Worm (Caenorhabditis elegans) whole organism, early embryonic: ENCODE results near the gene C46E10.1.

ENCODE experiments used
- aly-1 ChIP-seq: sonication (generic microtip); optimal IDR thresholded peaks from 2 replicates; lab custom pipeline; 2016; ENCODE audit warnings: missing genetic modification characterization, missing compliant biosample characterization
- ama-1 ChIP-seq: fragments of 150-350 bp; optimal IDR thresholded peaks from 2 replicates; lab custom pipeline; 2014
- ceh-13 ChIP-seq: fragments of 200-800 bp; sonication (Bioruptor generic); optimal IDR thresholded peaks from 2 replicates; lab custom pipeline; 2018; ENCODE audit warnings: mild to moderate bottlenecking, missing genetic modification characterization, missing compliant biosample characterization
- ets-7 ChIP-seq: sonication (generic microtip); optimal IDR thresholded peaks from 2 replicates; lab custom pipeline; 2016; ENCODE audit warnings: missing genotype, missing genetic modification characterization, missing compliant biosample characterization
- hmg-4 ChIP-seq: fragments of 200-800 bp; sonication (Bioruptor generic); optimal IDR thresholded peaks from 2 replicates; lab custom pipeline; 2018; ENCODE audit warnings: mild to moderate bottlenecking, missing genetic modification characterization, missing compliant biosample characterization
- scrt-1 ChIP-seq: fragments of 200-800 bp; sonication (Bioruptor generic); IDR thresholded peaks from 2 replicates; pipeline ENCODE4 v1.3.6; 2022; ENCODE audit warnings: missing genetic modification characterization, missing compliant biosample characterization
- tbx-37 ChIP-seq: fragments of 200-800 bp; sonication (Bioruptor generic); conservative IDR thresholded peaks from 2 replicates; pipeline ENCODE4 v1.3.6; 2022; ENCODE audit warnings: missing genetic modification reagents, missing genetic modification characterization, missing compliant biosample characterization

- TF ChIP-seq ama-1 (lab: Kevin White, UChicago), result no peak
- no peak for TF ChIP-seq ceh-13
- TF ChIP-seq aly-1 (tag; lab: Kevin White, UChicago), result no peak
- no peak for TF ChIP-seq scrt-1 (GFP tag; lab: Robert Waterston, UW)
- no peak for TF ChIP-seq tbx-37 (GFP tag; lab: Robert Waterston, UW)
- no peak for TF ChIP-seq ets-7 (tag; lab: Kevin White, UChicago)
- TF ChIP-seq hmg-4 (GFP tag; lab: Kevin White, UChicago), result no peak
Observed at ce11 chrII:3690646-3691045, 33.4 kb upstream of the C46E10.1 start, which contains the start of gene srx-101.
